Worm (Caenorhabditis elegans) whole organism, L4/young adult: ENCODE data around the gene mksr-2.

Experiments
- W03F9.2 ChIP-seq: fragments of 150-350 bp; optimal IDR thresholded peaks from 2 replicates; lab custom pipeline; 2014; ENCODE audit warnings: missing biosample characterization, missing genetic modification characterization
- dao-5 ChIP-seq: sonication (generic microtip); optimal IDR thresholded peaks from 2 replicates; lab custom pipeline; 2016; ENCODE audit warnings: missing genotype, missing genetic modification characterization, moderate library complexity, missing compliant biosample characterization
- him-1 ChIP-seq: sonication (generic microtip); optimal IDR thresholded peaks from 2 replicates; lab custom pipeline; 2016; ENCODE audit warnings: missing genotype, missing genetic modification reagents, missing genetic modification characterization, missing compliant biosample characterization

Gene mksr-2

ce11 chrIV:2306447-2306846 is at the start of gene mksr-2:
TSS of gene mksr-2 (minus strand) at chrIV:2306547.
- TF ChIP-seq him-1 (no peak), W03F9.2 (no peak), dao-5 (tag; lab: Kevin White, UChicago) (no peak)

ce11 chrIV:2348862-2349321 is 42.5 kb upstream of the mksr-2 start, which contains the start of the genes ppgn-1 and tftc-1:
TSS of gene ppgn-1 (minus strand) at chrIV:2348912.
TSS of gene tftc-1 (plus strand) at chrIV:2349271.
- TF ChIP-seq dao-5 (tag; lab: Kevin White, UChicago) = no peak
- no peak for TF ChIP-seq him-1
- peak; percentile 63 for TF ChIP-seq W03F9.2

ce11 chrIV:2334012-2334411 is 27.7 kb upstream of the mksr-2 start:
- no peak for TF ChIP-seq dao-5 (tag; lab: Kevin White, UChicago)
- TF ChIP-seq him-1 = no peak
- no peak for TF ChIP-seq W03F9.2

DNA sequence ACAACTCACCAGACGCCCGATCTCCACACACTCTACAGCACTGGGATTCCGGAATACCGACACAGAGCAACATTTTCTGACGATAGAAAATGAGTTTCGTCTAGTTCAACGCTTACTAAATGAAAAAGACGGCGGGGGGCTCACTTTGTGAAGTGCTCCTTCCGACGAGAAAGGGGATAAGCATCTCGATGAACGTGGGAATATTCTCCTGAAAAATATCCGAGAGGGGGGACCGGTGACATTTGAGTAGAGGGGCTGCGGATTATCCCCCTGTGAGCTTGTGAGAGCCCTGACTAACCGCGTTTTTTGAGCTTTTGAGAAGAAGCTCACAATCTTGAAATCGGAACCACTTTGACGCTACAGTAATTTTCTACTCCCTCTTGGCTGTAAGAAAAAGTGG is 23.2 kb upstream of the mksr-2 start, which contains the start of gene nhr-236:
Gene nhr-236 (minus strand): TSS at position 101 of the 400 bp plus-strand sequence.
- TF ChIP-seq dao-5 (tag; lab: Kevin White, UChicago) = no peak
- TF ChIP-seq W03F9.2 = no peak
- TF ChIP-seq him-1 = no peak

ce11 chrIV:2327317-2327716 is 21.0 kb upstream of the mksr-2 start:
- TF ChIP-seq dao-5 (tag; lab: Kevin White, UChicago) (no peak), W03F9.2 (no peak), him-1 (no peak)

- TF ChIP-seq W03F9.2 (no peak), him-1 (no peak), dao-5 (tag; lab: Kevin White, UChicago) (no peak)
These were observed 16.7 kb upstream of the mksr-2 start, which contains the start of gene nsy-4 for ce11 chrIV:2322998-2323397. TSS of gene nsy-4 (plus strand) at chrIV:2323271.

ce11 chrIV:2321546-2321945 is 15.2 kb upstream of the mksr-2 start:
- no peak for TF ChIP-seq W03F9.2
- no peak for TF ChIP-seq him-1
- no peak for TF ChIP-seq dao-5 (tag; lab: Kevin White, UChicago)

DNA sequence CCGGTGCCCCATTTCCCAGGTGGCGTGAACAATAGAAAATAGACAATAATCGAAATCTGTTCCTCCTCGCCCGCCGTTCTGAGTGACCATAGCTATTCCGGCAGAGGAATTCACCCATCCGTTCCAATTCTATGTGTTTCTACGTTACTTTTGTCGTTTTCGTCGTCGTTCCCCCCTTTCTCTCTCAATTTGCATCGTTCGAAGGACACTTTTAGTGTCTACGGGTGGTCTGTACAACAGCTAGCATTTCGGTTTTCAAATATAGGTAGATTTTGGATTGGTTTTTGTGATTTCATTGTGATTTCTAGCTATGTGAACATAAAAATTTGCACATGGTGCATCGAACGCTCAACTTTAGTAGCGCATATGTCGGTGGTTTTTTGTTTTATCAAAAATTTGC is 13.7 kb upstream of the mksr-2 start:
- TF ChIP-seq dao-5 (tag; lab: Kevin White, UChicago) (no peak), him-1 (no peak), W03F9.2 (no peak)

DNA sequence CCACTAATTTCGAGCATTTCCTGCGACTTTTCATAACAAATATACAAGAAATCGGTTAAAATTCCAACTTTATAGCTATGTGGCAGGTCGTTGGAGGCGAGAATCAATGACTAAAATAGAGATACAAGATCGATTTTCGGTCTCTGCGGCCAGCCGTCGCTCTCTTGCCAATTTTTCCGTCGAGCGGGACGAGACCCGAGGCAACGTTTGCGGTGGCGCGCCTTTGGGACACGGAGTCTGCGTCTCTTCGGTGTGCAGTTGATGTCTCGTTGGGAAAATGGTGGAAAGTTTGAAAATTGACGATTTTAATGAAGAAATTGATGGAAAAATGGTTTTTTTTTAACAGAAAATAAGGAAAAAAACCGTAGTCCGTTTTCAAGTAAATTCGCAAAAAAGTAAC is 10.4 kb upstream of the mksr-2 start:
- TF ChIP-seq him-1 (no peak), dao-5 (tag; lab: Kevin White, UChicago) (no peak), W03F9.2 (no peak)

DNA sequence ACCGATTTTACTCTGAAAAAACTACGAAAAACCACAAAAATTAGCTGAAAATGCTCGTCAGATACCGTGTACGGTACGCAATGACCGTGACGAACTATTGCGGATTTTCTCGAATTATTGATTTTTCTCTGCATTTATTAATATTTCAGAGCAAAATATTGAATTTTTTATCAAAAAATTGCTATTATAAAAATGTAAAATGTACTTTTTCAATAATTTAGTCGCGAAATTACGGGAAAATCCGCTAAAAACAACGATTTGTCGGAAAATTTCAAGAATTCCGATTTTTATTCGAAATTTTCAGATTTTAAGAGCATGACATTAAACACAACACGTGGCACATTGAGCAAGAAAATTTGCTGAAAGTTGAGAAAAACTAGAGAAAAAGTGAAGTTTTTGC is 9.9 kb upstream of the mksr-2 start, which contains the start of gene Y38F2AL.12:
Gene Y38F2AL.12 (plus strand): TSS at position 301 of the 400 bp plus-strand sequence.
- TF ChIP-seq dao-5 (tag; lab: Kevin White, UChicago) = no peak
- TF ChIP-seq him-1 = no peak
- TF ChIP-seq W03F9.2 = no peak

ce11 chrIV:2315545-2315995 is 9.2 kb upstream of the mksr-2 start, which contains the start of gene vha-3:
TSS of gene vha-3 (minus strand) at chrIV:2315945.
- TF ChIP-seq W03F9.2 (no peak), dao-5 (tag; lab: Kevin White, UChicago) (no peak), him-1 (no peak)

- TF ChIP-seq him-1 = no peak
- no peak for TF ChIP-seq dao-5 (tag; lab: Kevin White, UChicago)
- TF ChIP-seq W03F9.2 = no peak
These were observed 8.5 kb upstream of the mksr-2 start for ce11 chrIV:2314862-2315261.

ce11 chrIV:2313721-2314683 is 7.7 kb upstream of the mksr-2 start, which contains the start of gene vha-11:
TSS of gene vha-11 (minus strand) at chrIV:2314567.
- TF ChIP-seq dao-5 (tag; lab: Kevin White, UChicago) = no peak
- no peak for TF ChIP-seq him-1

DNA sequence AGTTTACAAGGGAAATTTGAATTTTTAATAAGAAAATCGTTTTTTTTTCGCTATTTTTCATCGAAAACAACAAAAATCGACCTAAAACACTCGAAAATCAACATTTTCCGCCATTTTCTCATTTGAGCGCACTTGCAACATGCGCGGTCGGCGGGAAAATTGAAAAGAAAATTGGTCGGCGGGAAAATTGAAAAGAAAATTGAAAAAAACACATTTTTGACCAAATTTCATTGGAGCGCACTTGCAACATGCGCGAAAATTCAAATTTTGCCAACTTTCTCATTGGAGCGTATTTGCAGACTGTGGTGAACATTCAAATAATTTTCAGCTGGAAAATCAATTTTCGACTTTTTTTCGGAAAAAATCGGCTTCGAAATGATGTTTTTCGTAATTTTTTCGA is 5.2 kb upstream of the mksr-2 start:
- TF ChIP-seq him-1 = no peak
- no peak for TF ChIP-seq W03F9.2
- TF ChIP-seq dao-5 (tag; lab: Kevin White, UChicago) = no peak

DNA sequence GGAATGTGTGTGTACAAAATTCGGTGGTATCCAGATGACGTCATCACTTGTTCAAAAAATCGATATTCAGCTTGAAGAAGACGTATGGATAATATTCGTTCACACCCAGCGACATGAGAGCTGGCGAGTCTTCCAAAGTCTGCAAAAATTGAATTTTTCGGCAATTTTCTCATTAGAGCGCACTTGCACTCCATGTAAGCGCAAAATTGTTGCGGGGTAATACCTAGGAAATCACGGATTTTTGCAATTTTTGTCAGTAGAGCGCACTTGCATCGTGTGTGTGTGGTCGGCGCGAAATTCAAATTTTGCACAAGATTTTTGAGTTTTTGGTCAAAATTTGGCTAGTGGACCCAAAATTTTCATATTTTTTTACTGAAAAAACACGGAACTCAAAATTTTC is 1.9 kb upstream of the mksr-2 start:
- no peak for TF ChIP-seq him-1
- TF ChIP-seq W03F9.2 = no peak
- no peak for TF ChIP-seq dao-5 (tag; lab: Kevin White, UChicago)
